Worm (Caenorhabditis elegans) whole organism, L1 larva: ENCODE measurements around the gene clec-180.

Source experiments
- C16A3.4 ChIP-seq: fragments of 150-350 bp; optimal IDR thresholded peaks from 2 replicates; lab custom pipeline; 2014; ENCODE audit warnings: missing biosample characterization, missing genetic modification characterization
- C34B4.2 ChIP-seq: sonication (generic microtip); optimal IDR thresholded peaks from 2 replicates; lab custom pipeline; 2017; ENCODE audit warnings: mild to moderate bottlenecking, missing genetic modification characterization, missing compliant biosample characterization
- aha-1 ChIP-seq: fragments of 150-350 bp; optimal IDR thresholded peaks from 2 replicates; lab custom pipeline; 2014; ENCODE audit warnings: missing biosample characterization, missing genetic modification characterization
- alr-1 ChIP-seq: fragments of 200-800 bp; sonication (Bioruptor generic); optimal IDR thresholded peaks from 2 replicates; lab custom pipeline; 2018; ENCODE audit warnings: borderline replicate concordance, mild to moderate bottlenecking, missing genetic modification characterization, missing compliant biosample characterization
- aly-2 ChIP-seq: fragments of 150-350 bp; optimal IDR thresholded peaks from 2 replicates; lab custom pipeline; 2014; ENCODE audit warnings: missing biosample characterization, missing genetic modification characterization
- ama-1 ChIP-seq: fragments of 150-350 bp; optimal IDR thresholded peaks from 2 replicates; lab custom pipeline; 2014
- blmp-1 ChIP-seq: fragments of 150-350 bp; optimal IDR thresholded peaks from 2 replicates; lab custom pipeline; 2014; ENCODE audit warnings: missing biosample characterization, missing genetic modification characterization
- ceh-63 ChIP-seq: fragments of 200-800 bp; sonication (Bioruptor generic); optimal IDR thresholded peaks from 2 replicates; lab custom pipeline; 2018; ENCODE audit warnings: mild to moderate bottlenecking, missing genetic modification characterization, missing compliant biosample characterization
- ceh-82 ChIP-seq, 3 experiments: fragments of 150-350 bp in 1 of 3; sonication (generic microtip) in 2 of 3; optimal IDR thresholded peaks; 2 replicates each; lab custom pipeline; 2014 to 2017; ENCODE audit warnings: missing biosample characterization in 3 of 3, missing genetic modification characterization in 3 of 3
- ceh-90 ChIP-seq: sonication (generic microtip); optimal IDR thresholded peaks from 2 replicates; lab custom pipeline; 2016; ENCODE audit warnings: missing genetic modification characterization, missing compliant biosample characterization
- ces-1 ChIP-seq: fragments of 150-350 bp; optimal IDR thresholded peaks from 2 replicates; lab custom pipeline; 2014; ENCODE audit warnings: missing biosample characterization, missing genetic modification reagents, missing genetic modification characterization
- dpl-1 ChIP-seq, 3 experiments: fragments of 150-350 bp in 2 of 3; sonication (generic microtip) in 1 of 3; optimal IDR thresholded peaks; 2 replicates each; lab custom pipeline; 2014 to 2017; ENCODE audit warnings: missing biosample characterization in 3 of 3, missing genetic modification characterization in 3 of 3, missing genetic modification reagents in 3 of 3
- efl-1 ChIP-seq, 4 experiments: fragments of 150-350 bp; optimal IDR thresholded peaks in 3 of 4; peaks in 1 of 4; 1 replicate in 1 of 4; 2 replicates in 3 of 4; lab custom pipeline; 2014; ENCODE audit warnings: missing biosample characterization in 2 of 4, missing genetic modification characterization in 2 of 4, missing genetic modification reagents in 2 of 4
- efl-3 ChIP-seq: fragments of 200-800 bp; sonication (Bioruptor generic); optimal IDR thresholded peaks from 2 replicates; lab custom pipeline; 2018; ENCODE audit warnings: mild to moderate bottlenecking, missing genetic modification characterization, missing compliant biosample characterization
- ets-5 ChIP-seq: fragments of 200-800 bp; sonication (Bioruptor generic); IDR thresholded peaks from 2 replicates; pipeline ENCODE4 v1.3.6; 2022; ENCODE audit warnings: missing genetic modification characterization, missing compliant biosample characterization
- fkh-10 ChIP-seq: sonication (generic microtip); optimal IDR thresholded peaks from 2 replicates; lab custom pipeline; 2017; ENCODE audit warnings: missing biosample characterization, missing genetic modification reagents, missing genetic modification characterization
- hlh-17 ChIP-seq: fragments of 200-800 bp; sonication (Bioruptor generic); optimal IDR thresholded peaks from 2 replicates; lab custom pipeline; 2018; ENCODE audit warnings: missing genetic modification characterization, mild to moderate bottlenecking, missing compliant biosample characterization, moderate library complexity, borderline replicate concordance
- hpl-2 ChIP-seq: fragments of 150-350 bp; optimal IDR thresholded peaks from 2 replicates; lab custom pipeline; 2014; ENCODE audit warnings: missing biosample characterization, missing genetic modification reagents, missing genetic modification characterization
- irx-1 ChIP-seq: sonication (generic microtip); optimal IDR thresholded peaks from 2 replicates; lab custom pipeline; 2016; ENCODE audit warnings: missing genetic modification characterization, missing compliant biosample characterization
- isw-1 ChIP-seq: fragments of 200-800 bp; sonication (Bioruptor generic); IDR thresholded peaks from 2 replicates; pipeline ENCODE4 v1.3.6; 2022; ENCODE audit warnings: missing genetic modification characterization, missing compliant biosample characterization
- jun-1 ChIP-seq: fragments of 150-350 bp; optimal IDR thresholded peaks from 2 replicates; lab custom pipeline; 2014; ENCODE audit warnings: missing biosample characterization, missing genetic modification reagents, missing genetic modification characterization
- lin-13 ChIP-seq: fragments of 150-350 bp; optimal IDR thresholded peaks from 2 replicates; lab custom pipeline; 2014; ENCODE audit warnings: missing biosample characterization, missing genetic modification reagents, missing genetic modification characterization
- lin-14 ChIP-seq: fragments of 200-800 bp; sonication (Bioruptor generic); optimal IDR thresholded peaks from 2 replicates; lab custom pipeline; 2018; ENCODE audit warnings: mild to moderate bottlenecking, missing genetic modification characterization, moderate library complexity, missing compliant biosample characterization
- lin-35 ChIP-seq, 2 experiments: fragments of 150-350 bp; optimal IDR thresholded peaks; 2 replicates each; lab custom pipeline; 2014; ENCODE audit warnings: missing biosample characterization in 2 of 2, missing genetic modification characterization in 2 of 2, missing genetic modification reagents in 2 of 2
- lin-39 ChIP-seq: fragments of 150-350 bp; optimal IDR thresholded peaks from 2 replicates; lab custom pipeline; 2014; ENCODE audit warnings: missing biosample characterization, missing genetic modification reagents, missing genetic modification characterization
- lir-3 ChIP-seq: sonication (generic microtip); optimal IDR thresholded peaks from 2 replicates; lab custom pipeline; 2016; ENCODE audit warnings: mild to moderate bottlenecking, missing genetic modification characterization, moderate library complexity, missing compliant biosample characterization; ENCODE audit not compliant: poor library complexity
- mab-9 ChIP-seq: fragments of 200-800 bp; sonication (Bioruptor generic); IDR thresholded peaks from 2 replicates; pipeline ENCODE4 v1.3.6; 2022; ENCODE audit warnings: missing genetic modification reagents, missing genetic modification characterization, missing compliant biosample characterization
- mef-2 ChIP-seq: fragments of 150-350 bp; optimal IDR thresholded peaks from 2 replicates; lab custom pipeline; 2014; ENCODE audit warnings: missing biosample characterization, missing genetic modification characterization
- mep-1 ChIP-seq: fragments of 150-350 bp; optimal IDR thresholded peaks from 2 replicates; lab custom pipeline; 2014; ENCODE audit warnings: missing biosample characterization, missing genetic modification characterization
- nhr-11 ChIP-seq: fragments of 150-350 bp; optimal IDR thresholded peaks from 2 replicates; lab custom pipeline; 2014; ENCODE audit warnings: missing biosample characterization, missing genetic modification characterization
- nhr-12 ChIP-seq: sonication (generic microtip); optimal IDR thresholded peaks from 2 replicates; lab custom pipeline; 2017; ENCODE audit warnings: missing biosample characterization, missing genetic modification characterization
- nhr-19 ChIP-seq: fragments of 200-800 bp; sonication (Bioruptor generic); conservative IDR thresholded peaks from 2 replicates; pipeline ENCODE4 v1.3.6; 2022; ENCODE audit warnings: missing genetic modification characterization, missing compliant biosample characterization
- nhr-71 ChIP-seq: sonication (generic microtip); optimal IDR thresholded peaks from 2 replicates; lab custom pipeline; 2016; ENCODE audit warnings: mild to moderate bottlenecking, missing genetic modification characterization, moderate library complexity, missing compliant biosample characterization
- nhr-77 ChIP-seq: fragments of 150-350 bp; optimal IDR thresholded peaks from 2 replicates; lab custom pipeline; 2014; ENCODE audit warnings: missing biosample characterization, missing genetic modification characterization
- nhr-84 ChIP-seq: sonication (generic microtip); optimal IDR thresholded peaks from 2 replicates; lab custom pipeline; 2017; ENCODE audit warnings: missing biosample characterization, missing genetic modification characterization
- nhr-90 ChIP-seq: sonication (generic microtip); optimal IDR thresholded peaks from 2 replicates; lab custom pipeline; 2016; ENCODE audit warnings: mild to moderate bottlenecking, missing genetic modification characterization, missing compliant biosample characterization; ENCODE audit not compliant: poor library complexity
- pag-3 ChIP-seq: sonication (generic microtip); optimal IDR thresholded peaks from 2 replicates; lab custom pipeline; 2017; ENCODE audit warnings: missing genetic modification characterization, mild to moderate bottlenecking, missing compliant biosample characterization, antibody characterized with exemption, borderline replicate concordance; ENCODE audit not compliant: insufficient read depth
- pax-3 ChIP-seq: fragments of 200-800 bp; sonication (Bioruptor generic); optimal IDR thresholded peaks from 2 replicates; lab custom pipeline; 2018; ENCODE audit warnings: mild to moderate bottlenecking, missing genetic modification characterization, moderate library complexity, missing compliant biosample characterization
- pqm-1 ChIP-seq: sonication (generic microtip); optimal IDR thresholded peaks from 3 replicates; lab custom pipeline; 2017; ENCODE audit warnings: missing biosample characterization, missing genetic modification characterization
- rnt-1 ChIP-seq: sonication (generic microtip); optimal IDR thresholded peaks from 2 replicates; lab custom pipeline; 2016; ENCODE audit warnings: mild to moderate bottlenecking, missing genetic modification characterization, moderate library complexity, missing compliant biosample characterization
- skn-1 ChIP-seq: fragments of 150-350 bp; optimal IDR thresholded peaks from 2 replicates; lab custom pipeline; 2014; ENCODE audit warnings: missing biosample characterization, missing genetic modification characterization
- snpc-4 ChIP-seq: fragments of 150-350 bp; optimal IDR thresholded peaks from 2 replicates; lab custom pipeline; 2014; ENCODE audit warnings: missing biosample characterization, missing genetic modification characterization
- snu-23 ChIP-seq: sonication (generic microtip); optimal IDR thresholded peaks from 2 replicates; lab custom pipeline; 2016; ENCODE audit warnings: missing genetic modification characterization, missing compliant biosample characterization
- sptf-1 ChIP-seq: fragments of 150-350 bp; optimal IDR thresholded peaks from 2 replicates; lab custom pipeline; 2014; ENCODE audit warnings: missing biosample characterization, missing genetic modification characterization
- sup-37 ChIP-seq: fragments of 200-800 bp; sonication (Bioruptor generic); optimal IDR thresholded peaks from 2 replicates; lab custom pipeline; 2018; ENCODE audit warnings: mild to moderate bottlenecking, missing genetic modification characterization, missing compliant biosample characterization
- unc-62 ChIP-seq: fragments of 150-350 bp; optimal IDR thresholded peaks from 2 replicates; lab custom pipeline; 2014; ENCODE audit warnings: missing biosample characterization, missing genetic modification reagents, missing genetic modification characterization
- unc-86 ChIP-seq: sonication (generic microtip); optimal IDR thresholded peaks from 2 replicates; lab custom pipeline; 2016; ENCODE audit warnings: missing genetic modification characterization, missing compliant biosample characterization
- unc-98 ChIP-seq: fragments of 200-800 bp; sonication (Bioruptor generic); IDR thresholded peaks from 2 replicates; pipeline ENCODE4 v1.3.6; 2022; ENCODE audit warnings: missing genetic modification characterization, missing compliant biosample characterization
- xbp-1 ChIP-seq: sonication (generic microtip); optimal IDR thresholded peaks from 2 replicates; lab custom pipeline; 2016; ENCODE audit warnings: missing genetic modification characterization, missing compliant biosample characterization
- zag-1 ChIP-seq: fragments of 150-350 bp; optimal IDR thresholded peaks from 2 replicates; lab custom pipeline; 2014; ENCODE audit warnings: missing biosample characterization, missing genetic modification characterization

Gene clec-180

DNA sequence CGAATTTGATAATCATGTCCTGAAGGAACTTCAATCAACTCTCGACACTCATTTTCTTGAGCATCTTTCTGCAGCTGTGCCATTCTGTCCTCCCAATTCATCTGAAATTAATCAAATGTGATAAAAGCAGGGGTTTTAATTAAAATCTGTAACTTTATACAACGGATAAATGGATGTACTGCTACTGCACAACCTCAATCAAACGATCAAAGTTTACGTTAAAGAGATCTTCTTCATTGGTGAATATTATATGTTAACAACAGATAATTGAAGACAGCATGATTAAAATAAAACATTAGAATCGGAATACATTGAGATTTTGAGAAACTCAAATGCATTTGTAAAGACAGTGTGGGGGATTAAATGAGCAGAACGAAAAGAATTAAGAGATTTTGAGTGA is 9.6 kb downstream of the clec-180 start, which contains the start of gene F32E10.5:
Gene F32E10.5 (minus strand): TSS at position 101 of the 400 bp plus-strand sequence.
- TF ChIP-seq aly-2 (tag; lab: Kevin White, UChicago) (no peak), ama-1 (no peak), pqm-1 (tag; lab: Kevin White, UChicago) (no peak), lin-14 (GFP tag; lab: Kevin White, UChicago) (no peak), pax-3 (tag; lab: Kevin White, UChicago) (no peak), unc-62 (GFP tag; lab: Kevin White, UChicago) (no peak), ceh-90 (no peak), unc-98 (GFP tag; lab: Robert Waterston, UW) (no peak), zag-1 (no peak), mep-1 (tag; lab: Kevin White, UChicago) (no peak), mef-2 (no peak), snpc-4 (tag; lab: Kevin White, UChicago) (no peak), nhr-11 (no peak), rnt-1 (tag; lab: Kevin White, UChicago) (no peak), nhr-19 (GFP tag; lab: Robert Waterston, UW) (no peak), xbp-1 (tag; lab: Kevin White, UChicago) (no peak), sup-37 (GFP tag; lab: Kevin White, UChicago) (no peak)

DNA sequence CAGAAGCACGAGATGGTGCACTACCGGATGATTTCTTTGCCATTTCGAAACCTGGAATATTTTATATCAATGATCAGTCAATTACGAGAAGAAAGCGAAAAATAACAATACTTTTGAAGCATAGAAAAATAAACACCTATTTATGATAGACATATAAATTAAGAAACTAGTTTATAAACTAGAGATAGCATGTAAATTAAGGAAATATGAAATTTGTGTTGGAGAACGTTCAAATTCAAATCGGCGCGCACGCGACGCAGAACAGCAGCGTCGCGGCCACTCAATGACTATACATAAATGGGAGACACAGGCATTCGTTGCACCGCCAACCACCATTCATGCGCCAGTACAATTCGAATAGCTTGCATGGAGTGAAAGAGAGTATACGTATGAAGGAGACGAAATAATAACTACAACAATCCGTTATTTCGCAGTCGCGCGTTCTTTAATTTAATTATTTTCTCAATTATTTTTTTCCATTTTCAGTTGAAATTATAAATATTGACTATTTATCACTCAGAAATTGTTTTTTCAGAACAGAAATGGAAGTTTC is 11.4 kb downstream of the clec-180 start, which contains the start of the genes cec-5 and nol-10:
Gene cec-5 (minus strand): TSS at position 51 of the 553 bp plus-strand sequence.
Gene nol-10 (plus strand): TSS at position 536 of the 553 bp plus-strand sequence.
- TF ChIP-seq snu-23 (GFP tag; lab: Kevin White, UChicago) (peak; percentile 89), efl-1 (optimal IDR thresholded peaks at IDR 0.05; lab: Kevin White, UChicago) (peak; percentile 78 to 81), efl-1 (GFP tag; optimal IDR thresholded peaks at IDR 0.05 in 1 of 2; lab: Kevin White, UChicago) (peak; percentile 75 to 96), C34B4.2 (tag; lab: Kevin White, UChicago) (no peak), lir-3 (tag; lab: Kevin White, UChicago) (peak; percentile 23), lin-39 (tag; lab: Kevin White, UChicago) (no peak), efl-3 (GFP tag; lab: Kevin White, UChicago) (no peak), skn-1 (peak; percentile 40), mab-9 (GFP tag; lab: Robert Waterston, UW) (no peak), ama-1 (no peak), sup-37 (GFP tag; lab: Kevin White, UChicago) (no peak), hpl-2 (GFP tag; lab: Kevin White, UChicago) (no peak), nhr-71 (peak; percentile 85), ces-1 (GFP tag; lab: Kevin White, UChicago) (no peak), nhr-90 (tag; lab: Kevin White, UChicago) (peak; percentile 55), irx-1 (tag; lab: Kevin White, UChicago) (peak; percentile 12), ets-5 (GFP tag; lab: Robert Waterston, UW) (no peak), rnt-1 (tag; lab: Kevin White, UChicago) (peak; percentile 42), hlh-17 (GFP tag; lab: Kevin White, UChicago) (no peak), dpl-1 (GFP tag; optimal IDR thresholded peaks at IDR 0.05; lab: Kevin White, UChicago) (peak; percentile 67 to 80 (median 74)), sptf-1 (tag; lab: Kevin White, UChicago) (no peak), lin-35 (GFP tag; optimal IDR thresholded peaks at IDR 0.05; lab: Kevin White, UChicago) (peak; percentile 78 to 87), nhr-77 (tag; lab: Kevin White, UChicago) (peak; percentile 66), ceh-82 (tag; optimal IDR thresholded peaks at IDR 0.05; lab: Kevin White, UChicago) (peak; percentile 12 to 66 (median 54)), pax-3 (tag; lab: Kevin White, UChicago) (no peak), pag-3 (no peak), ceh-63 (no peak), fkh-10 (GFP tag; lab: Kevin White, UChicago) (peak; percentile 3), snpc-4 (tag; lab: Kevin White, UChicago) (peak; percentile 34), nhr-12 (tag; lab: Kevin White, UChicago) (no peak), aha-1 (tag; lab: Kevin White, UChicago) (no peak), blmp-1 (tag; lab: Kevin White, UChicago) (peak; percentile 34), mef-2 (no peak), nhr-84 (no peak), alr-1 (tag; lab: Kevin White, UChicago) (no peak), C16A3.4 (tag; lab: Kevin White, UChicago) (peak; percentile 79), unc-86 (tag; lab: Kevin White, UChicago) (peak; percentile 57), jun-1 (no peak), isw-1 (peak; percentile 47; the same call in 1 of the 2 replicates), aly-2 (tag; lab: Kevin White, UChicago) (no peak), lin-13 (GFP tag; lab: Kevin White, UChicago) (peak; percentile 73)
